Worm (Caenorhabditis elegans): ENCODE measurements around the gene tag-343.
A peak's percentile ranks its signal among the peaks of the same experiment; 100 is the strongest.

tag-343 gene

DNA sequence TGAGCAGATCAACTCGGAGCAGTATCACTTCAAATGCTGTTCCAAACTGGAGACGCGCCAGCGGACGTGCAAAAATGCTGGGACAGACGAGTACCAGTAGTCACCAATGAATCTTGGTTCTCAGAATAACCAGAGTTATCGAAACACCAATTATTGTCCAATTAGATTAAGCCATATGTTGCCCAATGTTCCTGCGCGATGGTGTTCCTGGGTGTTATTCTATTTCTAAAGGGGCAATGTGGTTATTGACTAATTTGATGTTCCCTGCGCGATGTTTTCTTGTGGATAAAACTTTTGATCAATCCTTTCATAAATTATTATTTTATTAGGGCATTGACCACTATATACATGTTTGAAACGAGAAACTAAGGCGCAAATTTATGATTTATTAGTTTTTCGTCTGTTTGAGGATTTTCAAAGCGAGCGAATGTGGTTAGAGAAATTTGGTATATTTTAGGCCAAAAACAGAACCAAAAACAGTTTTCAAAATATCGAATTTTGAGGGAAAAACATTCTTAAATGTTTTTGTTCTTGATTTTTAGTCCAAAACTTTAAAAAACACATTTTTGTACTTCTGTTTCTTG is 7.5 kb upstream of the tag-343 start (continued):
- TF ChIP-seq elt-4 (tag; optimal IDR thresholded peaks at IDR 0.05) (no peak), fkh-10 (GFP tag; optimal IDR thresholded peaks at IDR 0.05) (peak; percentile 88), ceh-34 (tag; optimal IDR thresholded peaks at IDR 0.05) (peak; percentile 78), fkh-6 (tag; optimal IDR thresholded peaks at IDR 0.05) (peak; percentile 71), T23F11.4 (GFP tag; optimal IDR thresholded peaks at IDR 0.05) (peak; percentile 32), pha-4 (tag; optimal IDR thresholded peaks at IDR 0.05) (no peak), hlh-6 (tag; optimal IDR thresholded peaks at IDR 0.05) (no peak), ceh-18 (tag; optimal IDR thresholded peaks at IDR 0.05) (peak; percentile 96), ztf-16 (tag; optimal IDR thresholded peaks at IDR 0.05) (peak; percentile 47), ceh-2 (tag; optimal IDR thresholded peaks at IDR 0.05) (peak; percentile 60), ceh-45 (GFP tag; IDR thresholded peaks at IDR 0.05) (no peak), che-1 (tag; optimal IDR thresholded peaks at IDR 0.05) (no peak), ceh-22 (tag; optimal IDR thresholded peaks at IDR 0.05) (peak; percentile 80), zip-5 (tag; optimal IDR thresholded peaks at IDR 0.05) (peak; percentile 30), ttx-3 (tag; optimal IDR thresholded peaks at IDR 0.05) (peak; percentile 29), Y22D7AL.16 (tag; optimal IDR thresholded peaks at IDR 0.05) (peak; percentile 2), unc-42 (tag; optimal IDR thresholded peaks at IDR 0.05) (peak; percentile 99), ama-1 (optimal IDR thresholded peaks at IDR 0.05) (no peak), lim-6 (tag; optimal IDR thresholded peaks at IDR 0.05) (no peak), nfya-1 (tag; optimal IDR thresholded peaks at IDR 0.05) (peak; percentile 95), C08G9.2 (tag; optimal IDR thresholded peaks at IDR 0.05) (peak; percentile 28), F13H6.1 (tag; optimal IDR thresholded peaks at IDR 0.05) (peak; percentile 18), pax-1 (tag; optimal IDR thresholded peaks at IDR 0.05) (peak; percentile 84), fax-1 (tag; optimal IDR thresholded peaks at IDR 0.05) (peak; percentile 23), dmd-4 (tag; optimal IDR thresholded peaks at IDR 0.05; ENCODE audit: borderline replicate concordance) (no peak), ref-2 (tag; optimal IDR thresholded peaks at IDR 0.05) (peak; percentile 86), ceh-31 (tag; optimal IDR thresholded peaks at IDR 0.05) (peak; percentile 93), unc-86 (tag; optimal IDR thresholded peaks at IDR 0.05) (peak; percentile 76), odd-2 (tag; optimal IDR thresholded peaks at IDR 0.05) (no peak), nhr-232 (tag; optimal IDR thresholded peaks at IDR 0.05) (no peak), pag-3 (tag; optimal IDR thresholded peaks at IDR 0.05; ENCODE audit: borderline replicate concordance) (no peak), ceh-30 (tag; optimal IDR thresholded peaks at IDR 0.05) (peak; percentile 96), elt-2 (tag; optimal IDR thresholded peaks at IDR 0.05) (peak; percentile 67), pqm-1 (tag; optimal IDR thresholded peaks at IDR 0.05) (peak; percentile 87), ceh-19 (GFP tag; optimal IDR thresholded peaks at IDR 0.05) (peak; percentile 0), eyg-1 (tag; optimal IDR thresholded peaks at IDR 0.05) (no peak), gmeb-2 (tag; optimal IDR thresholded peaks at IDR 0.05) (no peak), pat-9 (tag; optimal IDR thresholded peaks at IDR 0.05) (no peak), pros-1 (tag; optimal IDR thresholded peaks at IDR 0.05) (peak; percentile 71), pha-2 (tag; optimal IDR thresholded peaks at IDR 0.05) (no peak), rnt-1 (tag; optimal IDR thresholded peaks at IDR 0.05) (peak; percentile 95), hlh-15 (tag; optimal IDR thresholded peaks at IDR 0.05) (no peak), syd-9 (tag; optimal IDR thresholded peaks at IDR 0.05) (peak; percentile 88), tbx-2 (tag; optimal IDR thresholded peaks at IDR 0.05) (peak; percentile 80), ceh-14 (tag; optimal IDR thresholded peaks at IDR 0.05) (peak; percentile 84), nhr-11 (tag; optimal IDR thresholded peaks at IDR 0.05) (no peak)
